Worm (Caenorhabditis elegans) whole organism, mixed stage, embryonic: ENCODE measurements around the gene F26F4.8.

Experiments used
- M03D4.4 ChIP-seq: sonication (generic microtip); optimal IDR thresholded peaks from 2 replicates; lab custom pipeline; 2017; ENCODE audit warnings: mild to moderate bottlenecking, missing genetic modification characterization, missing compliant biosample characterization
- bed-3 ChIP-seq: fragments of 200-800 bp; sonication (Bioruptor generic); optimal IDR thresholded peaks from 3 replicates; lab custom pipeline; 2018; ENCODE audit warnings: mild to moderate bottlenecking, missing genetic modification characterization, moderate library complexity, missing compliant biosample characterization
- blmp-1 ChIP-seq: fragments of 150-350 bp; optimal IDR thresholded peaks from 2 replicates; lab custom pipeline; 2014; ENCODE audit warnings: missing biosample characterization, missing genetic modification characterization
- ceh-39 ChIP-seq: fragments of 150-350 bp; optimal IDR thresholded peaks from 2 replicates; lab custom pipeline; 2014; ENCODE audit warnings: missing biosample characterization, missing genetic modification characterization
- ceh-43 ChIP-seq: fragments of 200-800 bp; sonication (Bioruptor generic); optimal IDR thresholded peaks from 2 replicates; lab custom pipeline; 2018; ENCODE audit warnings: mild to moderate bottlenecking, missing genetic modification characterization, moderate library complexity, missing compliant biosample characterization
- ceh-83 ChIP-seq: fragments of 200-800 bp; sonication (Bioruptor generic); optimal IDR thresholded peaks from 2 replicates; lab custom pipeline; 2018; ENCODE audit warnings: mild to moderate bottlenecking, missing genetic modification characterization, missing compliant biosample characterization
- ces-1 ChIP-seq: fragments of 150-350 bp; optimal IDR thresholded peaks from 2 replicates; lab custom pipeline; 2014; ENCODE audit warnings: missing biosample characterization, missing genetic modification reagents, missing genetic modification characterization
- elt-1 ChIP-seq: sonication (generic microtip); optimal IDR thresholded peaks from 2 replicates; lab custom pipeline; 2017; ENCODE audit warnings: missing genetic modification characterization, mild to moderate bottlenecking, missing compliant biosample characterization, antibody characterized with exemption, moderate library complexity, borderline replicate concordance; ENCODE audit not compliant: insufficient read depth
- elt-3 ChIP-seq: fragments of 150-350 bp; optimal IDR thresholded peaks from 2 replicates; lab custom pipeline; 2014; ENCODE audit warnings: missing biosample characterization, missing genetic modification characterization
- flh-1 ChIP-seq: fragments of 200-800 bp; sonication (Bioruptor generic); optimal IDR thresholded peaks from 2 replicates; lab custom pipeline; 2018; ENCODE audit warnings: mild to moderate bottlenecking, missing genetic modification characterization, moderate library complexity, missing compliant biosample characterization
- ham-2 ChIP-seq: fragments of 200-800 bp; sonication (Bioruptor generic); optimal IDR thresholded peaks from 2 replicates; lab custom pipeline; 2018; ENCODE audit warnings: mild to moderate bottlenecking, missing genetic modification characterization, missing compliant biosample characterization
- hlh-1 ChIP-seq: fragments of 150-350 bp; optimal IDR thresholded peaks from 2 replicates; lab custom pipeline; 2014; ENCODE audit warnings: missing biosample characterization, missing genetic modification reagents, missing genetic modification characterization
- lin-13 ChIP-seq: fragments of 150-350 bp; optimal IDR thresholded peaks from 2 replicates; lab custom pipeline; 2014; ENCODE audit warnings: missing biosample characterization, missing genetic modification characterization
- lin-32 ChIP-seq: fragments of 200-800 bp; sonication (Bioruptor generic); optimal IDR thresholded peaks from 2 replicates; lab custom pipeline; 2018; ENCODE audit warnings: mild to moderate bottlenecking, missing genetic modification characterization, missing compliant biosample characterization
- mab-5 ChIP-seq: fragments of 150-350 bp; optimal IDR thresholded peaks from 2 replicates; lab custom pipeline; 2014; ENCODE audit warnings: missing biosample characterization, missing genetic modification characterization
- mep-1 ChIP-seq: fragments of 150-350 bp; optimal IDR thresholded peaks from 2 replicates; lab custom pipeline; 2017; ENCODE audit warnings: missing biosample characterization, missing genetic modification reagents, missing genetic modification characterization, inconsistent platforms
- nhr-12 ChIP-seq: fragments of 150-350 bp; optimal IDR thresholded peaks from 2 replicates; lab custom pipeline; 2014; ENCODE audit warnings: missing biosample characterization, missing genetic modification characterization
- nhr-237 ChIP-seq: fragments of 150-350 bp; optimal IDR thresholded peaks from 2 replicates; lab custom pipeline; 2014; ENCODE audit warnings: missing biosample characterization, missing genetic modification characterization
- nhr-28 ChIP-seq: fragments of 150-350 bp; optimal IDR thresholded peaks from 2 replicates; lab custom pipeline; 2014; ENCODE audit warnings: missing biosample characterization, missing genetic modification characterization
- pha-4 ChIP-seq: fragments of 150-350 bp; optimal IDR thresholded peaks from 2 replicates; lab custom pipeline; 2018; ENCODE audit warnings: missing biosample characterization, missing genetic modification reagents, missing genetic modification characterization
- sem-2 ChIP-seq: fragments of 200-800 bp; sonication (Bioruptor generic); optimal IDR thresholded peaks from 2 replicates; lab custom pipeline; 2018; ENCODE audit warnings: mild to moderate bottlenecking, missing genetic modification characterization, missing compliant biosample characterization
- snpc-4 ChIP-seq: fragments of 150-350 bp; optimal IDR thresholded peaks from 2 replicates; lab custom pipeline; 2014; ENCODE audit warnings: missing biosample characterization, missing genetic modification characterization
- sptf-1 ChIP-seq: sonication (generic microtip); optimal IDR thresholded peaks from 2 replicates; lab custom pipeline; 2017; ENCODE audit warnings: mild to moderate bottlenecking, missing genetic modification characterization, moderate library complexity, missing compliant biosample characterization
- tbx-8 ChIP-seq: fragments of 200-800 bp; sonication (Bioruptor generic); optimal IDR thresholded peaks from 2 replicates; lab custom pipeline; 2018; ENCODE audit warnings: mild to moderate bottlenecking, missing genetic modification characterization, moderate library complexity, missing compliant biosample characterization
- unc-120 ChIP-seq: sonication (generic microtip); optimal IDR thresholded peaks from 2 replicates; lab custom pipeline; 2017; ENCODE audit warnings: missing genetic modification characterization, missing compliant biosample characterization; ENCODE audit not compliant: poor library complexity, severe bottlenecking
- unc-39 ChIP-seq: fragments of 150-350 bp; optimal IDR thresholded peaks from 2 replicates; lab custom pipeline; 2014; ENCODE audit warnings: missing biosample characterization, missing genetic modification characterization
- unc-62 ChIP-seq: fragments of 150-350 bp; optimal IDR thresholded peaks from 2 replicates; lab custom pipeline; 2014; ENCODE audit warnings: missing biosample characterization, missing genetic modification reagents, missing genetic modification characterization
- zip-8 ChIP-seq: fragments of 150-350 bp; optimal IDR thresholded peaks from 2 replicates; lab custom pipeline; 2014; ENCODE audit warnings: missing biosample characterization, missing genetic modification characterization
- ztf-11 ChIP-seq: fragments of 150-350 bp; optimal IDR thresholded peaks from 2 replicates; lab custom pipeline; 2014; ENCODE audit warnings: missing biosample characterization, missing genetic modification characterization

F26F4.8 gene

DNA sequence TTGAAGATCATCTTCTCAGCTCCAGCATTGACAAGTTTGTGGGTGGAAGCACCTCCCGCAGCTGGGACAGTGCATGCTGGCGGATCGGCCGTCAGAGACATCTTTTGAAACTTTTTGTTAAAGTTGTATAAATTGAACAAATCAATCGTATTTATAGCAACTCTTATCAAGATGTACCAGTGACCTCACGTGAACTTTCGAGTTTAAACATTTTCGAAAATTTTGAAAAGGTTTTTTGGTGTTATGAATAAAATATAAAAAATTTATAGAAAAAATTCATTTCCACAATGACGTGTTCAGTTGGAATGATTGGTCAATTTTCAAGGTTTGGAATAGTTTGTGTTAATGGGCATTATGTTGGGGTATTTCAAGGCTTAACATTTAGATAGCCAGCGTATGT, 36.6 kb downstream of the F26F4.8 start, which contains the start of the genes msd-4 and C35D10.3:
msd-4 (minus strand) TSS at position 101 of the 400 bp plus-strand sequence.
C35D10.3 (plus strand) TSS at position 279 of the 400 bp plus-strand sequence.
- TF ChIP-seq bed-3 (GFP tag; lab: Kevin White, UChicago) (no peak), unc-62 (GFP tag; lab: Kevin White, UChicago) (no peak), ces-1 (GFP tag; lab: Kevin White, UChicago) (no peak), unc-39 (tag; lab: Kevin White, UChicago) (no peak), sptf-1 (tag; lab: Kevin White, UChicago) (no peak), lin-32 (no peak), sem-2 (no peak), flh-1 (GFP tag; lab: Kevin White, UChicago) (no peak), ceh-43 (GFP tag; lab: Kevin White, UChicago) (no peak), M03D4.4 (no peak), pha-4 (no peak), nhr-28 (tag; lab: Kevin White, UChicago) (no peak), blmp-1 (tag; lab: Kevin White, UChicago) (no peak), elt-3 (tag; lab: Kevin White, UChicago) (no peak), lin-13 (tag; lab: Kevin White, UChicago) (no peak), nhr-12 (tag; lab: Kevin White, UChicago) (no peak), hlh-1 (tag; lab: Kevin White, UChicago) (no peak), ceh-39 (tag; lab: Kevin White, UChicago) (no peak), unc-120 (tag; lab: Kevin White, UChicago) (no peak)

DNA sequence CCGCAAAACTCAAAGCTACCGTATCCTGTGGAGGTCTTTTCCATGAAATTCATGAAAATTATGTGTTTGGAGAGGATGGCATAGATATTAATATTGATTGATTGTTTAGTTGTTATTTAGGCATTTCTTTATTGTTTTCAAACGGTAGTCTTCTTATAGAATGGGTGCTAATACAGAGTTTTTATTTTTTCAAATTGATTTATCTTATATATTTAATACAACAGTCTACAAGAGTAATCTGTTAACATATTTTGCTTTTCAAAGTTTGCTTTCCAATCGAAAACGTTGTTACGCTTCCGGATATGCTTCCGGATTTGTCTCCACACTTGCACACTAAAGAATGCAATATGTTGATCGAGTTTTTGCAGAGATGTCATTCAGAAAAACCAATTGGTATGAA, 38.5 kb downstream of the F26F4.8 start, which contains the start of gene C35D10.17:
C35D10.17 (plus strand) TSS at position 301 of the 400 bp plus-strand sequence.
- TF ChIP-seq lin-13 (tag; lab: Kevin White, UChicago): no peak
- no peak for TF ChIP-seq zip-8 (tag; lab: Kevin White, UChicago)
- no peak for TF ChIP-seq nhr-12 (tag; lab: Kevin White, UChicago)
- no peak for TF ChIP-seq ceh-43 (GFP tag; lab: Kevin White, UChicago)
- TF ChIP-seq flh-1 (GFP tag; lab: Kevin White, UChicago): no peak
- TF ChIP-seq unc-62 (GFP tag; lab: Kevin White, UChicago): no peak
- no peak for TF ChIP-seq elt-1 (tag; lab: Kevin White, UChicago)
- TF ChIP-seq ceh-39 (tag; lab: Kevin White, UChicago): no peak
- TF ChIP-seq blmp-1 (tag; lab: Kevin White, UChicago): no peak
- TF ChIP-seq ces-1 (GFP tag; lab: Kevin White, UChicago): no peak
- no peak for TF ChIP-seq mep-1
- no peak for TF ChIP-seq lin-32
- TF ChIP-seq nhr-237: no peak
- no peak for TF ChIP-seq sptf-1 (tag; lab: Kevin White, UChicago)
- TF ChIP-seq mab-5: no peak
- TF ChIP-seq tbx-8: no peak
- TF ChIP-seq elt-3 (tag; lab: Kevin White, UChicago): no peak
- no peak for TF ChIP-seq unc-120 (tag; lab: Kevin White, UChicago)
- TF ChIP-seq, all 35 proteins: peak for 0

DNA sequence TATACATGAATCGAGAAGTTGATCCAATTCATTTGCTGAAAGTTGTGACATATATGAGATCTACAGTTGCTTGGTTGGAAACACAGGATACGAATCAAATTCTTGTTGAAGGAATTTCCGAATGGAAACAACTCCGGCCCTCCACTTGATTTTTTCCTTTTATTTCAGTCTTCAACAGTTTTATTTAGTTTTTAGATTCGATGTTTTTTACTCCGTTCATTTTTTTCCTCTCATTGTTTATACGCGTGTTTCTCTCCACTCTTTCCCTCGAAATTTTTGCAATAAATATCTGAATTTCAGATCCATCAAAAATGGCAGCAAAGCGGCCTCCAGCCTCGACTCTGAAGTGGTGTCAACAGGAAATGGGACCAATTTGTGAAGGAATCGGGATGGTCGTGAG, 42.1 kb downstream of the F26F4.8 start, which contains the start of gene coq-8:
coq-8 (plus strand) TSS at position 301 of the 400 bp plus-strand sequence.
- TF ChIP-seq unc-39 (tag; lab: Kevin White, UChicago): no peak
- TF ChIP-seq lin-32: no peak
- TF ChIP-seq ceh-39 (tag; lab: Kevin White, UChicago): no peak
- TF ChIP-seq snpc-4 (tag; lab: Kevin White, UChicago): no peak
- TF ChIP-seq sptf-1 (tag; lab: Kevin White, UChicago): no peak
- no peak for TF ChIP-seq M03D4.4
- TF ChIP-seq mep-1: no peak
- TF ChIP-seq nhr-12 (tag; lab: Kevin White, UChicago): no peak
- no peak for TF ChIP-seq ham-2 (GFP tag; lab: Kevin White, UChicago)
- TF ChIP-seq nhr-237: no peak
- no peak for TF ChIP-seq hlh-1 (tag; lab: Kevin White, UChicago)

DNA sequence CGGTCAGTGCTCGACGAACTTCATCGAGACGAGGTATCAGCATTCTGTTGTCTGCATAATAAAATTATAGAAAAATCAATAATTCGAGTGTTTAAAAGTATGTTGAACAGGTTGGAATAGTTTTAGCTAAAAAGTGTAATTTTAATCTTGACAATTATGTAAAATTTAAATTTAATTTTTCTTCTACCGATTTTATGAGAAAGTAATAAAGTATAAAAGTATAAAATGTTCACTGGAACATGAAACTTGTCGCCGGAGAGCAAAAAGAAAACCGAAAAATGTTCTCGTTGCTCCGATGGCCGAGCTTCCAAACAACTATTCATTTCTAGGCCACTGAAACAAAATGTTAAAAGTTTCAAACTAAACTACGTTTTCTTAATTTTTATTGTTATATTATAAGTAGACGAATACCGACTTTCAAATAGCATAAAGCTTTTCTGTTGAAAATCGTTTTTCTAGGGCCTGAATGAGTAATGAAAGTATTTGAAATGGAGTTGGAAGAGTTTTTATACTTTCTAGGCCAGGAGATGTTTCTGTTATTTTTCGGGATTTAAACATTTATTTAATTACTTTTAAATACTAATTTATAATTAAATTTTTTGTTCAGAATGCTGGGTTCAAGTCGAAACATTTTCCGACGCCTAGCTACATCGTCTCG, 43.4 kb downstream of the F26F4.8 start, which contains the start of the genes C35D10.10 and C35D10.5:
C35D10.10 (minus strand) TSS at position 51 of the 658 bp plus-strand sequence.
C35D10.5 (plus strand) TSS at position 608 of the 658 bp plus-strand sequence.
- TF ChIP-seq ces-1 (GFP tag; lab: Kevin White, UChicago): no peak
- TF ChIP-seq zip-8 (tag; lab: Kevin White, UChicago): no peak
- no peak for TF ChIP-seq lin-32
- TF ChIP-seq unc-62 (GFP tag; lab: Kevin White, UChicago): no peak
- no peak for TF ChIP-seq unc-39 (tag; lab: Kevin White, UChicago)
- no peak for TF ChIP-seq ztf-11
- TF ChIP-seq sptf-1 (tag; lab: Kevin White, UChicago): no peak
- no peak for TF ChIP-seq nhr-237
- no peak for TF ChIP-seq ceh-83 (GFP tag; lab: Kevin White, UChicago)
